Worm (Caenorhabditis elegans) whole organism, mixed stage, embryonic: ENCODE data around the gene lgc-10.

Experiments used
- bed-3 ChIP-seq: fragments of 200-800 bp; sonication (Bioruptor generic); optimal IDR thresholded peaks from 3 replicates; lab custom pipeline; 2018; ENCODE audit warnings: mild to moderate bottlenecking, missing genetic modification characterization, moderate library complexity, missing compliant biosample characterization
- blmp-1 ChIP-seq: fragments of 150-350 bp; optimal IDR thresholded peaks from 2 replicates; lab custom pipeline; 2014; ENCODE audit warnings: missing biosample characterization, missing genetic modification characterization
- ceh-39 ChIP-seq: fragments of 150-350 bp; optimal IDR thresholded peaks from 2 replicates; lab custom pipeline; 2014; ENCODE audit warnings: missing biosample characterization, missing genetic modification characterization
- ceh-43 ChIP-seq: fragments of 200-800 bp; sonication (Bioruptor generic); optimal IDR thresholded peaks from 2 replicates; lab custom pipeline; 2018; ENCODE audit warnings: mild to moderate bottlenecking, missing genetic modification characterization, moderate library complexity, missing compliant biosample characterization
- ceh-83 ChIP-seq: fragments of 200-800 bp; sonication (Bioruptor generic); optimal IDR thresholded peaks from 2 replicates; lab custom pipeline; 2018; ENCODE audit warnings: mild to moderate bottlenecking, missing genetic modification characterization, missing compliant biosample characterization
- ces-1 ChIP-seq: fragments of 150-350 bp; optimal IDR thresholded peaks from 2 replicates; lab custom pipeline; 2014; ENCODE audit warnings: missing biosample characterization, missing genetic modification reagents, missing genetic modification characterization
- cnd-1 ChIP-seq: fragments of 200-800 bp; sonication (Bioruptor generic); optimal IDR thresholded peaks from 2 replicates; lab custom pipeline; 2018; ENCODE audit warnings: mild to moderate bottlenecking, missing genetic modification characterization, missing compliant biosample characterization
- drap-1 ChIP-seq: fragments of 200-800 bp; sonication (Bioruptor generic); optimal IDR thresholded peaks from 3 replicates; lab custom pipeline; 2018; ENCODE audit warnings: mild to moderate bottlenecking, missing genetic modification characterization, missing compliant biosample characterization
- elt-1 ChIP-seq: sonication (generic microtip); optimal IDR thresholded peaks from 2 replicates; lab custom pipeline; 2017; ENCODE audit warnings: missing genetic modification characterization, mild to moderate bottlenecking, missing compliant biosample characterization, antibody characterized with exemption, moderate library complexity, borderline replicate concordance; ENCODE audit not compliant: insufficient read depth
- flh-1 ChIP-seq: fragments of 200-800 bp; sonication (Bioruptor generic); optimal IDR thresholded peaks from 2 replicates; lab custom pipeline; 2018; ENCODE audit warnings: mild to moderate bottlenecking, missing genetic modification characterization, moderate library complexity, missing compliant biosample characterization
- ham-2 ChIP-seq: fragments of 200-800 bp; sonication (Bioruptor generic); optimal IDR thresholded peaks from 2 replicates; lab custom pipeline; 2018; ENCODE audit warnings: mild to moderate bottlenecking, missing genetic modification characterization, missing compliant biosample characterization
- hlh-1 ChIP-seq: fragments of 150-350 bp; optimal IDR thresholded peaks from 2 replicates; lab custom pipeline; 2014; ENCODE audit warnings: missing biosample characterization, missing genetic modification reagents, missing genetic modification characterization
- lin-13 ChIP-seq: fragments of 150-350 bp; optimal IDR thresholded peaks from 2 replicates; lab custom pipeline; 2014; ENCODE audit warnings: missing biosample characterization, missing genetic modification characterization
- lin-32 ChIP-seq: fragments of 200-800 bp; sonication (Bioruptor generic); optimal IDR thresholded peaks from 2 replicates; lab custom pipeline; 2018; ENCODE audit warnings: mild to moderate bottlenecking, missing genetic modification characterization, missing compliant biosample characterization
- mab-5 ChIP-seq: fragments of 150-350 bp; optimal IDR thresholded peaks from 2 replicates; lab custom pipeline; 2014; ENCODE audit warnings: missing biosample characterization, missing genetic modification characterization
- mep-1 ChIP-seq: fragments of 150-350 bp; optimal IDR thresholded peaks from 2 replicates; lab custom pipeline; 2017; ENCODE audit warnings: missing biosample characterization, missing genetic modification reagents, missing genetic modification characterization, inconsistent platforms
- nhr-12 ChIP-seq: fragments of 150-350 bp; optimal IDR thresholded peaks from 2 replicates; lab custom pipeline; 2014; ENCODE audit warnings: missing biosample characterization, missing genetic modification characterization
- nhr-2 ChIP-seq: fragments of 150-350 bp; optimal IDR thresholded peaks from 2 replicates; lab custom pipeline; 2014; ENCODE audit warnings: missing biosample characterization, missing genetic modification characterization
- nhr-237 ChIP-seq: fragments of 150-350 bp; optimal IDR thresholded peaks from 2 replicates; lab custom pipeline; 2014; ENCODE audit warnings: missing biosample characterization, missing genetic modification characterization
- nhr-28 ChIP-seq: fragments of 150-350 bp; optimal IDR thresholded peaks from 2 replicates; lab custom pipeline; 2014; ENCODE audit warnings: missing biosample characterization, missing genetic modification characterization
- nhr-76 ChIP-seq: sonication (generic microtip); optimal IDR thresholded peaks from 2 replicates; lab custom pipeline; 2017; ENCODE audit warnings: missing biosample characterization, missing genetic modification characterization
- pha-4 ChIP-seq: fragments of 150-350 bp; optimal IDR thresholded peaks from 2 replicates; lab custom pipeline; 2018; ENCODE audit warnings: missing biosample characterization, missing genetic modification reagents, missing genetic modification characterization
- sem-2 ChIP-seq: fragments of 200-800 bp; sonication (Bioruptor generic); optimal IDR thresholded peaks from 2 replicates; lab custom pipeline; 2018; ENCODE audit warnings: mild to moderate bottlenecking, missing genetic modification characterization, missing compliant biosample characterization
- snpc-4 ChIP-seq: fragments of 150-350 bp; optimal IDR thresholded peaks from 2 replicates; lab custom pipeline; 2014; ENCODE audit warnings: missing biosample characterization, missing genetic modification characterization
- sptf-1 ChIP-seq: sonication (generic microtip); optimal IDR thresholded peaks from 2 replicates; lab custom pipeline; 2017; ENCODE audit warnings: mild to moderate bottlenecking, missing genetic modification characterization, moderate library complexity, missing compliant biosample characterization
- tbx-8 ChIP-seq: fragments of 200-800 bp; sonication (Bioruptor generic); optimal IDR thresholded peaks from 2 replicates; lab custom pipeline; 2018; ENCODE audit warnings: mild to moderate bottlenecking, missing genetic modification characterization, moderate library complexity, missing compliant biosample characterization
- unc-120 ChIP-seq: sonication (generic microtip); optimal IDR thresholded peaks from 2 replicates; lab custom pipeline; 2017; ENCODE audit warnings: missing genetic modification characterization, missing compliant biosample characterization; ENCODE audit not compliant: poor library complexity, severe bottlenecking
- unc-39 ChIP-seq: fragments of 150-350 bp; optimal IDR thresholded peaks from 2 replicates; lab custom pipeline; 2014; ENCODE audit warnings: missing biosample characterization, missing genetic modification characterization
- unc-62 ChIP-seq: fragments of 150-350 bp; optimal IDR thresholded peaks from 2 replicates; lab custom pipeline; 2014; ENCODE audit warnings: missing biosample characterization, missing genetic modification reagents, missing genetic modification characterization
- ztf-11 ChIP-seq: fragments of 150-350 bp; optimal IDR thresholded peaks from 2 replicates; lab custom pipeline; 2014; ENCODE audit warnings: missing biosample characterization, missing genetic modification characterization

Gene lgc-10

ce11 chrIV:6441601-6442000, 15.8 kb downstream of the lgc-10 start, which contains the start of gene Y73B6BL.31:
Gene Y73B6BL.31 (plus strand): TSS chrIV:6441901.
- no peak for TF ChIP-seq nhr-2 (tag; lab: Kevin White, UChicago)
- no peak for TF ChIP-seq nhr-28
- TF ChIP-seq unc-39 (tag; lab: Kevin White, UChicago), result no peak
- TF ChIP-seq flh-1, result no peak
- TF ChIP-seq hlh-1 (tag; lab: Kevin White, UChicago), result no peak
- no peak for TF ChIP-seq sptf-1 (tag; lab: Kevin White, UChicago)
- TF ChIP-seq nhr-237 (tag; lab: Kevin White, UChicago), result no peak
- no peak for TF ChIP-seq unc-62 (GFP tag; lab: Kevin White, UChicago)
- no peak for TF ChIP-seq ham-2 (GFP tag; lab: Kevin White, UChicago)
- no peak for TF ChIP-seq nhr-12
- TF ChIP-seq bed-3, result no peak
- TF ChIP-seq mep-1 (tag; lab: Kevin White, UChicago), result no peak

DNA sequence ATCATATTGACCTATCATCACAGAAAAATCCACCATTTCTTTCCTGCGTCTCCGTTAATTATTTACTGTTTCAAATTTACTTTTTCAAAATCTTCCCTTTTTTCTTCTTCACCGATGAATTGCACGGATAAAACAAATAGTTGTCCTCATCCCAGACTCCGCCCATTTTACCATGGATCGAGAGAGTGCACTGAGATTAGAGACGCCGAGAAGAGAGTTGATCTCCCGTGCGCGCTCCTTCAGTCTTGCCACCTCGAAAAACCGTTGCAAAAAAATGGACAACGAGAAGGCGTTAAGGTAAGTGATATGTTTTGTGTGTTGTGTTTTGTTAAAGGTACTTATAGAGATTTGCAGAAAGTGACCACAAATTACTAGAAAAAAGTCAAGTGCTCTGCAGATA, 19.3 kb downstream of the lgc-10 start, which contains the start of gene dlc-5:
dlc-5 (plus strand) TSS at position 154 of the 400 bp plus-strand sequence.
- no peak for TF ChIP-seq nhr-2 (tag; lab: Kevin White, UChicago)
- TF ChIP-seq, all 35 proteins: peak for 0

- no peak for TF ChIP-seq pha-4
- no peak for TF ChIP-seq lin-32 (GFP tag; lab: Kevin White, UChicago)
- TF ChIP-seq nhr-12, result no peak
- TF ChIP-seq ceh-83 (GFP tag; lab: Kevin White, UChicago), result no peak
- TF ChIP-seq elt-1 (tag; lab: Kevin White, UChicago), result no peak
- TF ChIP-seq hlh-1 (tag; lab: Kevin White, UChicago), result no peak
- no peak for TF ChIP-seq nhr-76 (tag; lab: Kevin White, UChicago)
- no peak for TF ChIP-seq lin-13 (tag; lab: Kevin White, UChicago)
- TF ChIP-seq, all 35 proteins: peak for 0
These were observed 23.9 kb downstream of the lgc-10 start for ce11 chrIV:6433424-6433823.

- no peak for TF ChIP-seq unc-120 (tag; lab: Kevin White, UChicago)
- TF ChIP-seq lin-32 (GFP tag; lab: Kevin White, UChicago), result no peak
- no peak for TF ChIP-seq ces-1 (GFP tag; lab: Kevin White, UChicago)
- TF ChIP-seq bed-3, result no peak
- TF ChIP-seq ceh-43 (GFP tag; lab: Kevin White, UChicago), result no peak
- TF ChIP-seq nhr-12, result no peak
- TF ChIP-seq ceh-39 (tag; lab: Kevin White, UChicago), result no peak
- TF ChIP-seq mab-5 (tag; lab: Kevin White, UChicago), result no peak
- no peak for TF ChIP-seq cnd-1 (tag; lab: Kevin White, UChicago)
- no peak for TF ChIP-seq drap-1 (GFP tag; lab: Kevin White, UChicago)
- no peak for TF ChIP-seq flh-1
- no peak for TF ChIP-seq nhr-237 (tag; lab: Kevin White, UChicago)
- no peak for TF ChIP-seq unc-39 (tag; lab: Kevin White, UChicago)
These were observed 25.0 kb downstream of the lgc-10 start for ce11 chrIV:6432375-6432774.

DNA sequence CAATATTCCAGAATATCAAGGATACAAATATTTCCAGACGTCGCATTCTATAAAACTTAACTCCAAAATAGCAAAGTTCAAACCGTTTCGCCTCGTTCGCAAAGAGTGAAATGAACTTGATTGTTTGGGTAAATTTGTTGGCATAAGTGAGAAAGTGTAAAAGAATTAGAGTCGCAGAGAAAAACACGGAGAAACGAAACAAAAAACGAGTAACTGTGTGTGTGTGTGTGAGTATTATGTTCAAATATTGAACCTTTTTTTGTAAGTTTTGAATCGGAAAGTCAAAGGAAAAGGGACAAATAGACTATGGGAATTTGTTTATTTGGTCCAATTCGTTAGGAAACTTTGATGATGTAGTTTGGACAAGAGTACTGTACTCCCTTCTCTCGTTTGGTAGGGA, 25.8 kb downstream of the lgc-10 start, which contains the start of gene acp-7:
acp-7 (minus strand) TSS at position 101 of the 400 bp plus-strand sequence.
- TF ChIP-seq nhr-2 (tag; lab: Kevin White, UChicago), result no peak
- no peak for TF ChIP-seq sptf-1 (tag; lab: Kevin White, UChicago)

DNA sequence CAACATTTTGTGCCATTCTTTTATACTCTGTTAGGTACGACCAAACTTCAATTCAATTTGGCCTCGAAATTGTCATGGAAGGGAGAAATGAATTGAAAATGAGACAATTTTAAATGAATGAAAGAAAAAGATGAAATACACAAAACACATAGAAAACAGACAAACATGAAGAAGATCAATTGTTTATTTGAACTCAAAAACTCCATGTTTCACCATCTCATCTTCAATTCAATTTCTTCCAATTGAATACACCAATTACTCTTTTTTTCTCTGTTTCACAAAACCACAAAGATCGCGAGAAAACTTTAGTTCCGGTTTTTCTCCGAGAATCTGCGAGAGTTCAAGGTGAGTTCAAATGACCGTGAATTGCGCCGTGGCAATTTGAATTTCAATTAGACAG, 30.1 kb downstream of the lgc-10 start:
- TF ChIP-seq sem-2 (no peak), nhr-12 (no peak), elt-1 (tag; lab: Kevin White, UChicago) (no peak), blmp-1 (tag; lab: Kevin White, UChicago) (no peak), ztf-11 (tag; lab: Kevin White, UChicago) (no peak), nhr-2 (tag; lab: Kevin White, UChicago) (no peak), unc-120 (tag; lab: Kevin White, UChicago) (no peak), unc-62 (GFP tag; lab: Kevin White, UChicago) (no peak), pha-4 (no peak), flh-1 (no peak), lin-13 (tag; lab: Kevin White, UChicago) (no peak), nhr-76 (tag; lab: Kevin White, UChicago) (no peak), sptf-1 (tag; lab: Kevin White, UChicago) (no peak), bed-3 (no peak), hlh-1 (tag; lab: Kevin White, UChicago) (no peak), mep-1 (tag; lab: Kevin White, UChicago) (no peak), drap-1 (GFP tag; lab: Kevin White, UChicago) (no peak), ceh-83 (GFP tag; lab: Kevin White, UChicago) (no peak), tbx-8 (no peak), snpc-4 (tag; lab: Kevin White, UChicago) (no peak)
